Fruit fly (Drosophila melanogaster) whole organism, embryonic: ENCODE data around the gene Csas.

Experiments
- ATbp ChIP-seq: fragments of 200-800 bp; sonication (Bioruptor generic); optimal IDR thresholded peaks from 2 replicates; lab custom pipeline; 2017; ENCODE audit warnings: missing biosample characterization, mild to moderate bottlenecking, missing genetic modification characterization, missing genetic modification reagents
- Aef1 ChIP-seq: fragments of 200-800 bp; sonication (Bioruptor generic); IDR thresholded peaks from 3 replicates; pipeline ENCODE4 v1.3.6; 2022; ENCODE audit warnings: missing biosample characterization, missing genetic modification characterization
- CG10209 ChIP-seq: fragments of 200-800 bp; sonication (Bioruptor generic); optimal IDR thresholded peaks from 3 replicates; lab custom pipeline; 2017; ENCODE audit warnings: missing biosample characterization, mild to moderate bottlenecking, missing genetic modification characterization, missing genetic modification reagents
- CG1024 ChIP-seq: fragments of 200-800 bp; sonication (Bioruptor generic); IDR thresholded peaks from 2 replicates; pipeline ENCODE4 v1.3.6; 2022; ENCODE audit warnings: missing biosample characterization, missing genetic modification characterization
- CG10366 ChIP-seq: fragments of 200-800 bp; sonication (Bioruptor generic); IDR thresholded peaks from 2 replicates; pipeline ENCODE4 v1.3.6; 2022; ENCODE audit warnings: missing biosample characterization, missing genetic modification characterization
- CG10654 ChIP-seq: fragments of 200-800 bp; sonication (Bioruptor generic); optimal IDR thresholded peaks from 2 replicates; lab custom pipeline; 2016; ENCODE audit warnings: missing biosample characterization, missing genetic modification characterization
- CG11085 ChIP-seq: fragments of 200-800 bp; sonication (Bioruptor generic); IDR thresholded peaks from 2 replicates; pipeline ENCODE4 v1.3.6; 2022; ENCODE audit warnings: missing biosample characterization, missing genetic modification characterization
- CG15269 ChIP-seq: fragments of 200-800 bp; sonication (Bioruptor generic); optimal IDR thresholded peaks from 2 replicates; lab custom pipeline; 2018; ENCODE audit warnings: missing biosample characterization, mild to moderate bottlenecking, missing genetic modification characterization, moderate library complexity
- CG16813 ChIP-seq: fragments of 200-800 bp; sonication (Bioruptor generic); IDR thresholded peaks from 3 replicates; pipeline ENCODE4 v1.3.6; 2022; ENCODE audit warnings: missing biosample characterization, missing genetic modification characterization; ENCODE audit not compliant: partially characterized antibody
- CG18262 ChIP-seq: fragments of 200-800 bp; optimal IDR thresholded peaks from 3 replicates; lab custom pipeline; 2019; ENCODE audit warnings: missing biosample characterization, mild to moderate bottlenecking, missing genetic modification characterization, moderate library complexity
- CG2199 ChIP-seq: fragments of 200-800 bp; sonication (Bioruptor generic); IDR thresholded peaks from 3 replicates; pipeline ENCODE4 v1.3.6; 2022; ENCODE audit warnings: missing biosample characterization, missing genetic modification characterization
- CG2202 ChIP-seq: fragments of 200-800 bp; sonication (Bioruptor generic); optimal IDR thresholded peaks from 2 replicates; lab custom pipeline; 2018; ENCODE audit warnings: missing biosample characterization, mild to moderate bottlenecking, missing genetic modification characterization
- CG3281 ChIP-seq: fragments of 200-800 bp; sonication (Bioruptor generic); optimal IDR thresholded peaks from 3 replicates; lab custom pipeline; 2017; ENCODE audit warnings: missing biosample characterization, mild to moderate bottlenecking, missing genetic modification characterization
- CG4404 ChIP-seq: fragments of 200-800 bp; sonication (Bioruptor generic); IDR thresholded peaks from 2 replicates; pipeline ENCODE4 v1.3.6; 2022; ENCODE audit warnings: missing biosample characterization, missing genetic modification characterization
- CG6765 ChIP-seq: fragments of 200-800 bp; sonication (Bioruptor generic); optimal IDR thresholded peaks from 3 replicates; lab custom pipeline; 2017; ENCODE audit warnings: missing biosample characterization, mild to moderate bottlenecking, missing genetic modification characterization
- CG7556 ChIP-seq: fragments of 200-800 bp; sonication (Bioruptor generic); optimal IDR thresholded peaks from 2 replicates; lab custom pipeline; 2017; ENCODE audit warnings: missing biosample characterization, mild to moderate bottlenecking, missing genetic modification characterization
- CG7839 ChIP-seq: fragments of 200-800 bp; sonication (Bioruptor generic); optimal IDR thresholded peaks from 3 replicates; lab custom pipeline; 2018; ENCODE audit warnings: missing biosample characterization, mild to moderate bottlenecking, missing genetic modification characterization, moderate library complexity
- Chrac-16 ChIP-seq: fragments of 200-800 bp; sonication (Bioruptor generic); optimal IDR thresholded peaks from 3 replicates; lab custom pipeline; 2016; ENCODE audit warnings: missing biosample characterization, missing genetic modification characterization
- Dbx ChIP-seq: fragments of 200-800 bp; sonication (Bioruptor generic); IDR thresholded peaks from 3 replicates; pipeline ENCODE4 v1.3.6; 2022; ENCODE audit warnings: missing biosample characterization, missing genetic modification characterization
- Drgx ChIP-seq: fragments of 200-800 bp; sonication (Bioruptor generic); IDR thresholded peaks from 2 replicates; pipeline ENCODE4 v1.3.6; 2022; ENCODE audit warnings: missing biosample characterization, missing genetic modification characterization
- ERR ChIP-seq: fragments of 200-800 bp; sonication (Bioruptor generic); optimal IDR thresholded peaks from 2 replicates; lab custom pipeline; 2016; ENCODE audit warnings: missing biosample characterization, missing genetic modification characterization
- Gsc ChIP-seq: fragments of 200-800 bp; sonication (Bioruptor generic); IDR thresholded peaks from 2 replicates; pipeline ENCODE4 v1.3.6; 2022; ENCODE audit warnings: missing biosample characterization, missing genetic modification characterization
- HLH4C ChIP-seq: fragments of 200-800 bp; sonication (Bioruptor generic); IDR thresholded peaks from 3 replicates; pipeline ENCODE4 v1.3.6; 2022; ENCODE audit warnings: missing biosample characterization, missing genetic modification characterization; ENCODE audit not compliant: partially characterized antibody
- Hand ChIP-seq: fragments of 200-800 bp; sonication (Bioruptor generic); optimal IDR thresholded peaks from 2 replicates; lab custom pipeline; 2017; ENCODE audit warnings: mild to moderate bottlenecking, missing biosample characterization, missing genetic modification reagents, missing genetic modification characterization
- Meics ChIP-seq: fragments of 200-800 bp; sonication (Bioruptor generic); optimal IDR thresholded peaks from 2 replicates; lab custom pipeline; 2017; ENCODE audit warnings: missing biosample characterization, mild to moderate bottlenecking, missing genetic modification characterization
- Ptx1 ChIP-seq: fragments of 200-800 bp; sonication (Bioruptor generic); IDR thresholded peaks from 2 replicates; pipeline ENCODE4 v1.3.6; 2022; ENCODE audit warnings: missing biosample characterization, missing genetic modification characterization
- Scr ChIP-seq: fragments of 200-800 bp; sonication (Bioruptor generic); IDR thresholded peaks from 2 replicates; pipeline ENCODE4 v1.3.6; 2022; ENCODE audit warnings: missing biosample characterization, missing genetic modification characterization; ENCODE audit not compliant: partially characterized antibody
- Sox102F ChIP-seq: fragments of 200-800 bp; sonication (Bioruptor generic); optimal IDR thresholded peaks from 2 replicates; lab custom pipeline; 2018; ENCODE audit warnings: missing biosample characterization, mild to moderate bottlenecking, missing genetic modification characterization, moderate library complexity
- TFAM ChIP-seq: fragments of 200-800 bp; sonication (Bioruptor generic); optimal IDR thresholded peaks from 2 replicates; lab custom pipeline; 2017; ENCODE audit warnings: missing biosample characterization, missing genetic modification characterization, inconsistent platforms
- al ChIP-seq: fragments of 200-800 bp; sonication (Bioruptor generic); IDR thresholded peaks from 2 replicates; pipeline ENCODE4 v1.3.6; 2022; ENCODE audit warnings: missing biosample characterization, missing genetic modification characterization
- btn ChIP-seq: fragments of 200-800 bp; sonication (Bioruptor generic); optimal IDR thresholded peaks from 2 replicates; lab custom pipeline; 2016; ENCODE audit warnings: missing biosample characterization, missing genetic modification characterization
- cwo ChIP-seq: fragments of 200-800 bp; sonication (Bioruptor generic); optimal IDR thresholded peaks from 3 replicates; lab custom pipeline; 2017; ENCODE audit warnings: missing biosample characterization, missing genetic modification characterization, mild to moderate bottlenecking, moderate library complexity, missing genetic modification reagents
- danr ChIP-seq: fragments of 200-800 bp; sonication (Bioruptor generic); IDR thresholded peaks from 2 replicates; pipeline ENCODE4 v1.3.6; 2022; ENCODE audit warnings: missing biosample characterization, missing genetic modification characterization
- ewg ChIP-seq: fragments of 200-800 bp; sonication (Bioruptor generic); optimal IDR thresholded peaks from 3 replicates; lab custom pipeline; 2017; ENCODE audit warnings: mild to moderate bottlenecking, missing biosample characterization, missing genetic modification reagents, missing genetic modification characterization
- fd102C ChIP-seq: fragments of 200-800 bp; sonication (Bioruptor generic); optimal IDR thresholded peaks from 2 replicates; lab custom pipeline; 2018; ENCODE audit warnings: missing biosample characterization, mild to moderate bottlenecking, missing genetic modification characterization, moderate library complexity
- gem ChIP-seq: fragments of 200-800 bp; sonication (Bioruptor generic); optimal IDR thresholded peaks from 2 replicates; lab custom pipeline; 2019; ENCODE audit warnings: missing biosample characterization, mild to moderate bottlenecking, missing genetic modification characterization, moderate library complexity
- inv ChIP-seq: fragments of 200-800 bp; sonication (Bioruptor generic); IDR thresholded peaks from 2 replicates; pipeline ENCODE4 v1.3.6; 2022; ENCODE audit warnings: missing biosample characterization, missing genetic modification characterization; ENCODE audit not compliant: partially characterized antibody
- nmo ChIP-seq: fragments of 200-800 bp; sonication (Bioruptor generic); optimal IDR thresholded peaks from 2 replicates; lab custom pipeline; 2018; ENCODE audit warnings: missing biosample characterization, mild to moderate bottlenecking, missing genetic modification characterization, moderate library complexity
- p53 ChIP-seq: fragments of 200-800 bp; sonication (Bioruptor generic); optimal IDR thresholded peaks from 2 replicates; lab custom pipeline; 2016; ENCODE audit warnings: missing biosample characterization, missing genetic modification characterization
- repo ChIP-seq: fragments of 200-800 bp; sonication (Bioruptor generic); optimal IDR thresholded peaks from 2 replicates; lab custom pipeline; 2016; ENCODE audit warnings: missing biosample characterization, missing genetic modification characterization
- sob ChIP-seq: fragments of 200-800 bp; sonication (Bioruptor generic); IDR thresholded peaks from 2 replicates; pipeline ENCODE4 v1.3.6; 2022; ENCODE audit warnings: missing biosample characterization, missing genetic modification characterization
- tin ChIP-seq: fragments of 200-800 bp; sonication (Bioruptor generic); optimal IDR thresholded peaks from 3 replicates; lab custom pipeline; 2016; ENCODE audit warnings: missing biosample characterization, missing genetic modification characterization
- twi ChIP-seq: fragments of 200-800 bp; optimal IDR thresholded peaks from 2 replicates; lab custom pipeline; 2019; ENCODE audit warnings: missing biosample characterization, mild to moderate bottlenecking, missing genetic modification characterization, moderate library complexity
- unpg ChIP-seq: fragments of 200-800 bp; sonication (Bioruptor generic); optimal IDR thresholded peaks from 3 replicates; lab custom pipeline; 2018; ENCODE audit warnings: missing biosample characterization, mild to moderate bottlenecking, missing genetic modification characterization, moderate library complexity
- usp ChIP-seq: fragments of >200 bp; optimal IDR thresholded peaks from 2 replicates; lab custom pipeline; 2017; ENCODE audit warnings: missing biosample characterization, missing genetic modification characterization
- vnd ChIP-seq: fragments of 200-800 bp; sonication (Bioruptor generic); IDR thresholded peaks from 3 replicates; pipeline ENCODE4 v1.3.6; 2022; ENCODE audit warnings: missing biosample characterization, missing genetic modification characterization; ENCODE audit not compliant: partially characterized antibody
- wek ChIP-seq: fragments of 200-800 bp; sonication (Bioruptor generic); optimal IDR thresholded peaks from 3 replicates; lab custom pipeline; 2018; ENCODE audit warnings: missing biosample characterization, mild to moderate bottlenecking, missing genetic modification characterization, moderate library complexity
- wor ChIP-seq: fragments of 200-800 bp; sonication (Bioruptor generic); IDR thresholded peaks from 2 replicates; pipeline ENCODE4 v1.3.6; 2022; ENCODE audit warnings: missing biosample characterization, missing genetic modification characterization

Gene Csas

DNA sequence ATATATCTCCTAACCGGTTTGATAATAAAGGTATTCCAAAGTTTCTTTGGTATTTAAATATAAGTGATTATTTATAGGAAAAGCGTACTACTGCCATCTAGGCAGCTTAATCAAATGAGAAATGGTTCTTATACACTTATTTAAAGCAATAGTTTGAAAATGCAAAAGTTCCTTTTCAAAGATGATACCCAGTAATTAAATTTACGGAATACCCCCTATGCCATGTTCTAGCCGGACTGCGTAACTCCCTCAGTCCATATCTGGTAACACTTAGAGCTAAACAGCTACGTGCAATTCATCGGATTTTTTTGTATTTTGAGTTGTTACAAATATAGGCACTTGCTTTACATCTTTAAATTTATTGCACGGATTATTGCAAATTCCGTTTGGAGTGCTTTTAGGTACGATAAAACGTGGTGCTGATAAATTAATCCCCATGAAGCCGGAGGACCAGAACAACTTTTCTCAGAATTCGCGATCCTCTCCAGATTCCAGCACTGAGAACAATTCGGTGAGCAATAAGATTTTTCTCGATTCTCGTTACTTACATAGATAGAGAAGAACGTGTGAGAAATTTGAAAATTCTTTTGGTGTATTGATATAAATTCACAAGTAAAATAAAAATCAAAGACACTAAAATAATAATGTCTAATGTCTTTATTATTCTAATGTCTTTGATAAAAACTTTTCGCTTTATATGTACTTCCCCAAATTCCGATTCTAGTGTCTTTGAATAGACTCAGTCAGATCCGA, 13.9 kb upstream of the Csas start, which contains the start of gene CG7668 (continued):
- TF ChIP-seq Scr (GFP tag; lab: Robert Waterston, UW) (peak; percentile 9; the same call in 1 of the 2 replicates), ERR (GFP tag; lab: Kevin White, UChicago) (peak; percentile 65), CG3281 (GFP tag; lab: Kevin White, UChicago) (peak; percentile 91), CG10366 (GFP tag; lab: Robert Waterston, UW) (peak; percentile 87; the same call in 1 of the 2 replicates), wek (GFP tag; lab: Kevin White, UChicago) (peak; percentile 98), Gsc (GFP tag; lab: Robert Waterston, UW) (no peak), CG7556 (GFP tag; lab: Kevin White, UChicago) (peak; percentile 84), fd102C (GFP tag; lab: Kevin White, UChicago) (peak; percentile 50), ATbp (GFP tag; lab: Kevin White, UChicago) (peak; percentile 87), Aef1 (GFP tag; lab: Robert Waterston, UW) (peak; percentile 77), usp (no peak), CG6765 (GFP tag; lab: Kevin White, UChicago) (peak; percentile 76), CG7839 (tag; lab: Kevin White, UChicago) (peak; percentile 91), sob (peak; percentile 92; the same call in 1 of the 2 replicates), vnd (GFP tag; lab: Robert Waterston, UW) (no peak), danr (GFP tag; lab: Robert Waterston, UW) (peak; percentile 77), Sox102F (GFP tag; lab: Kevin White, UChicago) (peak; percentile 93), gem (tag; lab: Kevin White, UChicago) (peak; percentile 96), Dbx (GFP tag; lab: Robert Waterston, UW) (peak; percentile 84), Chrac-16 (GFP tag; lab: Kevin White, UChicago) (peak; percentile 83), Drgx (GFP tag; lab: Robert Waterston, UW) (peak; percentile 90), unpg (GFP tag; lab: Kevin White, UChicago) (peak; percentile 95), CG2202 (tag; lab: Kevin White, UChicago) (peak; percentile 86), Meics (GFP tag; lab: Kevin White, UChicago) (peak; percentile 91), CG10209 (GFP tag; lab: Kevin White, UChicago) (peak; percentile 89), tin (GFP tag; lab: Kevin White, UChicago) (peak; percentile 87), cwo (GFP tag; lab: Kevin White, UChicago) (peak; percentile 80), ewg (GFP tag; lab: Kevin White, UChicago) (peak; percentile 75), HLH4C (GFP tag; lab: Robert Waterston, UW) (peak; percentile 44; the same call in 2 of the 3 replicates), btn (peak; percentile 68), CG10654 (GFP tag; lab: Kevin White, UChicago) (peak; percentile 84), Hand (GFP tag; lab: Kevin White, UChicago) (peak; percentile 70), p53 (GFP tag; lab: Kevin White, UChicago) (peak; percentile 74), CG16813 (0 out of 3 replicates have a peak, but pooled peaks have one; percentile 6), wor (GFP tag; lab: Robert Waterston, UW) (peak; percentile 59), Ptx1 (GFP tag; lab: Robert Waterston, UW) (peak; percentile 92), repo (GFP tag; lab: Kevin White, UChicago) (peak; percentile 73), twi (peak; percentile 83), CG4404 (GFP tag; lab: Robert Waterston, UW) (no peak; the same call in 1 of the 2 replicates), CG2199 (GFP tag; lab: Robert Waterston, UW) (peak; percentile 76; the same call in 1 of the 3 replicates), al (GFP tag; lab: Robert Waterston, UW) (no peak; the same call in 1 of the 2 replicates), CG18262 (tag; lab: Kevin White, UChicago) (peak; percentile 93), TFAM (peak; percentile 34), CG15269 (peak; percentile 92), CG11085 (GFP tag; lab: Robert Waterston, UW) (peak; percentile 86), CG1024 (GFP tag; lab: Robert Waterston, UW) (peak; percentile 87), nmo (GFP tag; lab: Kevin White, UChicago) (peak; percentile 90), inv (GFP tag; lab: Robert Waterston, UW) (no peak)
